Worm (Caenorhabditis elegans): ENCODE results near the gene srt-14.

Gene srt-14

ce11 chrV:4302842-4303241 lies 46.5 kb upstream of the srt-14 start:
- TF ChIP-seq ztf-25 (GFP tag; IDR thresholded peaks at IDR 0.05) = no peak

ce11 chrV:4299741-4300140 lies 43.4 kb upstream of the srt-14 start, which contains the start of gene ZC132.3:
Gene ZC132.3 (minus strand): TSS chrV:4299841.
- no peak for TF ChIP-seq ceh-58 (GFP tag; IDR thresholded peaks at IDR 0.05)
- TF ChIP-seq dox-1 (GFP tag; IDR thresholded peaks at IDR 0.05) = no peak
- TF ChIP-seq rpc-1 (optimal IDR thresholded peaks at IDR 0.05) = no peak
- no peak for TF ChIP-seq rpc-1 (tag; optimal IDR thresholded peaks at IDR 0.05)
- no peak for TF ChIP-seq aptf-2 (GFP tag; conservative IDR thresholded peaks at IDR 0.05)
- no peak for TF ChIP-seq ZK185.1 (tag; optimal IDR thresholded peaks at IDR 0.05; ENCODE audit: poor library complexity, severe bottlenecking)
- no peak for TF ChIP-seq rec-8 (tag; optimal IDR thresholded peaks at IDR 0.05)
- no peak for TF ChIP-seq sdz-38 (tag; optimal IDR thresholded peaks at IDR 0.05)
- no peak for TF ChIP-seq Y53F4B.3 (GFP tag; IDR thresholded peaks at IDR 0.05)
- TF ChIP-seq madf-3 (GFP tag; IDR thresholded peaks at IDR 0.05) = no peak
- TF ChIP-seq egl-44 (GFP tag; IDR thresholded peaks at IDR 0.05) = no peak
- no peak for TF ChIP-seq athp-1 (tag; optimal IDR thresholded peaks at IDR 0.05)
- TF ChIP-seq ztf-25 (GFP tag; IDR thresholded peaks at IDR 0.05) = no peak
- TF ChIP-seq ceh-40 (GFP tag; IDR thresholded peaks at IDR 0.05) = no peak
- no peak for TF ChIP-seq efl-1 (GFP tag; optimal IDR thresholded peaks at IDR 0.05)
- TF ChIP-seq pha-4 (tag; optimal IDR thresholded peaks at IDR 0.05) = no peak

ce11 chrV:4298579-4298978 lies 42.2 kb upstream of the srt-14 start, which contains the start of gene ZC132.11:
Gene ZC132.11 (minus strand): TSS chrV:4298679.
- TF ChIP-seq unc-130 (GFP tag; optimal IDR thresholded peaks at IDR 0.05) = no peak
- TF ChIP-seq xnd-1 (tag; optimal IDR thresholded peaks at IDR 0.05) = no peak
- TF ChIP-seq hmg-20 (GFP tag; IDR thresholded peaks at IDR 0.05) = no peak
- no peak for TF ChIP-seq lin-54 (GFP tag; optimal IDR thresholded peaks at IDR 0.05)
- TF ChIP-seq ceh-27 (GFP tag; optimal IDR thresholded peaks at IDR 0.05) = no peak
- no peak for TF ChIP-seq madf-10 (tag; optimal IDR thresholded peaks at IDR 0.05)
- TF ChIP-seq die-1 (tag; optimal IDR thresholded peaks at IDR 0.05) = no peak
- TF ChIP-seq tbp1 (GFP tag; optimal IDR thresholded peaks at IDR 0.05) = no peak
- TF ChIP-seq F55B11.4 (tag; optimal IDR thresholded peaks at IDR 0.05; ENCODE audit: borderline replicate concordance, insufficient read depth) = no peak
- TF ChIP-seq tbx-9 (tag; optimal IDR thresholded peaks at IDR 0.05; ENCODE audit: borderline replicate concordance) = no peak
- TF ChIP-seq rcor-1 (GFP tag; IDR thresholded peaks at IDR 0.05) = no peak
- no peak for TF ChIP-seq efl-1 (GFP tag; optimal IDR thresholded peaks at IDR 0.05)
- no peak for TF ChIP-seq sea-2 (GFP tag; IDR thresholded peaks at IDR 0.05)
- no peak for TF ChIP-seq ceh-91 (GFP tag; IDR thresholded peaks at IDR 0.05)
- TF ChIP-seq aptf-3 (GFP tag; IDR thresholded peaks at IDR 0.05) = no peak

DNA sequence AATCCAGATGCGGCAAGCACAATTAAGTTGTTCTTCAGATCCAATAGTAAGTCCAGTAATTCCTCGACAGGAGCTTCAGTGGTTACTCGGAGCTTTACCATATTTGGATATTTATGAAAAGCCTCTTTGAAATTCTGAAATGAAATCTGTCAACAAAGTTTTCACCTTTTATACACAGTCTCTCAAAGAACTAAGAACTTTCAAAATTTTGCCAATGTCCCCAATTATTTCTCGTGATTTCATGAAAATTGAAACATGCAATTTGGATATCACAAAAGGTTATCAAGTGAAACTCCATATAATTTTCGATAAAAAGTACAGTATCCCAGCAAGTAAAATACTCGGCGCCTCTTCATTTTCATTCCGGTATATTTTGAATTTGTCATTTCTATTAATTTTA lies 39.5 kb upstream of the srt-14 start, which contains the start of gene F47D2.11:
Gene F47D2.11, minus strand, starts transcription at position 101 of the 400 bp plus-strand sequence.
- no peak for TF ChIP-seq die-1 (tag; optimal IDR thresholded peaks at IDR 0.05)
- no peak for TF ChIP-seq C17E4.6 (GFP tag; IDR thresholded peaks at IDR 0.05)
- no peak for TF ChIP-seq repo-1 (tag; optimal IDR thresholded peaks at IDR 0.05)
- no peak for TF ChIP-seq akir-1 (GFP tag; optimal IDR thresholded peaks at IDR 0.05)
- TF ChIP-seq snpc-3.4 (tag; optimal IDR thresholded peaks at IDR 0.05) = no peak
- TF ChIP-seq mxl-1 (tag; optimal IDR thresholded peaks at IDR 0.05) = no peak
- no peak for TF ChIP-seq B0336.3 (GFP tag; IDR thresholded peaks at IDR 0.05)
- TF ChIP-seq gei-17 (GFP tag; optimal IDR thresholded peaks at IDR 0.05) = no peak
- TF ChIP-seq K12H6.12 (tag; optimal IDR thresholded peaks at IDR 0.05) = no peak
- no peak for TF ChIP-seq xnd-1 (tag; optimal IDR thresholded peaks at IDR 0.05)
- no peak for TF ChIP-seq madf-8 (GFP tag; conservative IDR thresholded peaks at IDR 0.05)
- TF ChIP-seq D2030.7 (GFP tag; IDR thresholded peaks at IDR 0.05) = no peak
- no peak for TF ChIP-seq nfyb-1 (GFP tag; IDR thresholded peaks at IDR 0.05)
- TF ChIP-seq dox-1 (GFP tag; IDR thresholded peaks at IDR 0.05) = no peak
- TF ChIP-seq somi-1 (GFP tag; optimal IDR thresholded peaks at IDR 0.05) = no peak
